Fruit fly (Drosophila melanogaster) whole organism, wandering third instar larva: Measurements from ENCODE around the gene CG11562.

Source experiments
- Dfd ChIP-seq: fragments of >200 bp; optimal IDR thresholded peaks from 2 replicates; lab custom pipeline; 2017; ENCODE audit warnings: missing biosample characterization, missing genetic modification characterization
- Dif ChIP-seq: fragments of 200-275, 200-300 bp; sonication (Bioruptor generic); optimal IDR thresholded peaks from 2 replicates; lab custom pipeline; 2018; ENCODE audit warnings: missing biosample characterization, missing genetic modification characterization; ENCODE audit not compliant: partially characterized antibody
- Hnf4 ChIP-seq: fragments of 200-800 bp; sonication (Bioruptor generic); optimal IDR thresholded peaks from 2 replicates; lab custom pipeline; 2016; ENCODE audit warnings: missing biosample characterization, mild to moderate bottlenecking, missing genetic modification characterization
- Myc ChIP-seq: fragments of >200 bp; optimal IDR thresholded peaks from 2 replicates; lab custom pipeline; 2017
- OdsH ChIP-seq: fragments of 200-800 bp; sonication (Bioruptor generic); optimal IDR thresholded peaks from 2 replicates; lab custom pipeline; 2016; ENCODE audit warnings: missing biosample characterization, mild to moderate bottlenecking, missing genetic modification characterization
- Rel ChIP-seq, 2 experiments: fragments of 200-800 bp; sonication (Bioruptor generic) in 1 of 2; optimal IDR thresholded peaks; 2 replicates in 1 of 2; 3 replicates in 1 of 2; lab custom pipeline; 2016 to 2019; ENCODE audit warnings: mild to moderate bottlenecking in 2 of 2, missing biosample characterization in 2 of 2, missing genetic modification characterization in 2 of 2, moderate library complexity in 1 of 2
- Vsx2 ChIP-seq: fragments of 200-300, 225-300 bp; sonication (Bioruptor generic); optimal IDR thresholded peaks from 2 replicates; lab custom pipeline; 2018; ENCODE audit warnings: missing biosample characterization, missing genetic modification characterization; ENCODE audit not compliant: partially characterized antibody
- brk ChIP-seq: fragments of 200-800 bp; sonication (Bioruptor generic); optimal IDR thresholded peaks from 2 replicates; lab custom pipeline; 2016; ENCODE audit warnings: missing biosample characterization, mild to moderate bottlenecking, missing genetic modification characterization
- ey ChIP-seq: fragments of 200-800 bp; sonication (Bioruptor generic); optimal IDR thresholded peaks from 2 replicates; lab custom pipeline; 2016; ENCODE audit warnings: missing biosample characterization, missing genetic modification characterization
- pan ChIP-seq: fragments of >200 bp; optimal IDR thresholded peaks from 2 replicates; lab custom pipeline; 2017
- rgr ChIP-seq: fragments of 200-800 bp; sonication (Bioruptor generic); optimal IDR thresholded peaks from 3 replicates; lab custom pipeline; 2016; ENCODE audit warnings: missing biosample characterization, mild to moderate bottlenecking, missing genetic modification characterization
- sage ChIP-seq: fragments of 200-800 bp; sonication (Bioruptor generic); optimal IDR thresholded peaks from 2 replicates; lab custom pipeline; 2016; ENCODE audit warnings: missing biosample characterization, mild to moderate bottlenecking, missing genetic modification characterization
- woc ChIP-seq: sonication (Bioruptor generic); optimal IDR thresholded peaks from 2 replicates; lab custom pipeline; 2016; ENCODE audit warnings: missing biosample characterization, mild to moderate bottlenecking, missing genetic modification characterization

- TF ChIP-seq Vsx2 (no peak), Dfd (no peak), brk (GFP tag; lab: Kevin White, UChicago) (no peak), sage (GFP tag; lab: Kevin White, UChicago) (no peak), Rel (GFP tag; optimal IDR thresholded peaks at IDR 0.05; lab: Kevin White, UChicago) (no peak), Rel (tag; optimal IDR thresholded peaks at IDR 0.05; lab: Kevin White, UChicago) (no peak), Dif (GFP tag; lab: Kevin White, UChicago) (peak; percentile 90), OdsH (no peak), woc (GFP tag; lab: Kevin White, UChicago) (peak; percentile 9), Myc (lab: Kevin White, UChicago) (no peak), ey (GFP tag; lab: Kevin White, UChicago) (peak; percentile 37), pan (lab: Kevin White, UChicago) (no peak), Hnf4 (peak; percentile 27), rgr (GFP tag; lab: Kevin White, UChicago) (no peak)
Measured at dm6 chr2L:249048-249825, 43.0 kb upstream of the CG11562 start.
